Worm (Caenorhabditis elegans) whole organism, L2 larva: ENCODE data around the gene flp-19.

Source experiments
- ceh-16 ChIP-seq: fragments of 150-350 bp; optimal IDR thresholded peaks from 2 replicates; lab custom pipeline; 2014; ENCODE audit warnings: missing biosample characterization, missing genetic modification characterization
- elt-3 ChIP-seq: sonication (generic microtip); optimal IDR thresholded peaks from 2 replicates; lab custom pipeline; 2017; ENCODE audit warnings: missing biosample characterization, missing genetic modification characterization
- lin-39 ChIP-seq: fragments of 150-350 bp; optimal IDR thresholded peaks from 2 replicates; lab custom pipeline; 2014; ENCODE audit warnings: missing biosample characterization, missing genetic modification reagents, missing genetic modification characterization
- mdl-1 ChIP-seq, 2 experiments: fragments of 150-350 bp in 1 of 2; sonication (generic microtip) in 1 of 2; optimal IDR thresholded peaks; 2 replicates each; lab custom pipeline; 2017; ENCODE audit warnings: missing biosample characterization in 2 of 2, missing genetic modification characterization in 2 of 2
- nhr-23 ChIP-seq: fragments of 150-350 bp; optimal IDR thresholded peaks from 2 replicates; lab custom pipeline; 2014; ENCODE audit warnings: missing biosample characterization, missing genetic modification reagents, missing genetic modification characterization
- sem-4 ChIP-seq: fragments of 150-350 bp; optimal IDR thresholded peaks from 2 replicates; lab custom pipeline; 2014; ENCODE audit warnings: missing biosample characterization, missing genetic modification reagents, missing genetic modification characterization
- skn-1 ChIP-seq: sonication (generic microtip); optimal IDR thresholded peaks from 2 replicates; lab custom pipeline; 2017; ENCODE audit warnings: missing biosample characterization, missing genetic modification characterization
- snpc-4 ChIP-seq: fragments of 150-350 bp; optimal IDR thresholded peaks from 2 replicates; lab custom pipeline; 2014; ENCODE audit warnings: missing biosample characterization, missing genetic modification characterization
- unc-55 ChIP-seq: fragments of 150-350 bp; sonication (generic microtip); optimal IDR thresholded peaks from 3 replicates; lab custom pipeline; 2014; ENCODE audit warnings: missing biosample characterization, missing genetic modification reagents, missing genetic modification characterization
- ztf-4 ChIP-seq: fragments of 150-350 bp; optimal IDR thresholded peaks from 2 replicates; lab custom pipeline; 2014; ENCODE audit warnings: missing biosample characterization, missing genetic modification characterization

- TF ChIP-seq ztf-4 (tag; lab: Kevin White, UChicago) (no peak), snpc-4 (no peak), mdl-1 (tag; optimal IDR thresholded peaks at IDR 0.05; lab: Kevin White, UChicago) (no peak), skn-1 (tag; lab: Kevin White, UChicago) (no peak), lin-39 (tag; lab: Kevin White, UChicago) (no peak), elt-3 (tag; lab: Kevin White, UChicago) (no peak), nhr-23 (tag; lab: Kevin White, UChicago) (no peak), sem-4 (tag; lab: Kevin White, UChicago) (no peak), ceh-16 (tag; lab: Kevin White, UChicago) (no peak), unc-55 (no peak)
Observed at ce11 chrX:10622607-10623006, 18.1 kb downstream of the flp-19 start.
